Fruit fly (Drosophila melanogaster) whole organism, embryonic: Measurements from ENCODE around the gene Egfrap.

Source experiments
- ATbp ChIP-seq: fragments of 200-800 bp; sonication (Bioruptor generic); optimal IDR thresholded peaks from 2 replicates; lab custom pipeline; 2017; ENCODE audit warnings: missing biosample characterization, mild to moderate bottlenecking, missing genetic modification characterization, missing genetic modification reagents
- Asciz ChIP-seq: fragments of 200-800 bp; sonication (Bioruptor generic); optimal IDR thresholded peaks from 2 replicates; lab custom pipeline; 2017; ENCODE audit warnings: missing biosample characterization, mild to moderate bottlenecking, missing genetic modification characterization, missing genetic modification reagents
- CG12391 ChIP-seq: fragments of 200-800 bp; sonication (Bioruptor generic); optimal IDR thresholded peaks from 3 replicates; lab custom pipeline; 2018; ENCODE audit warnings: missing biosample characterization, mild to moderate bottlenecking, missing genetic modification characterization, moderate library complexity
- CG12942 ChIP-seq: fragments of 200-800 bp; sonication (Bioruptor generic); optimal IDR thresholded peaks from 3 replicates; lab custom pipeline; 2016; ENCODE audit warnings: missing biosample characterization, missing genetic modification characterization
- CG14710 ChIP-seq: fragments of 200-800 bp; sonication (Bioruptor generic); optimal IDR thresholded peaks from 3 replicates; lab custom pipeline; 2019; ENCODE audit warnings: missing biosample characterization, mild to moderate bottlenecking, missing genetic modification characterization, moderate library complexity
- CG14965 ChIP-seq: fragments of 200-800 bp; sonication (Bioruptor generic); optimal IDR thresholded peaks from 2 replicates; lab custom pipeline; 2016; ENCODE audit warnings: missing biosample characterization, missing genetic modification characterization, borderline replicate concordance
- CG1603 ChIP-seq: fragments of 200-800 bp; sonication (Bioruptor generic); optimal IDR thresholded peaks from 2 replicates; lab custom pipeline; 2019; ENCODE audit warnings: missing biosample characterization, mild to moderate bottlenecking, missing genetic modification characterization, moderate library complexity
- CG17829 ChIP-seq: fragments of 200-800 bp; optimal IDR thresholded peaks from 2 replicates; lab custom pipeline; 2019; ENCODE audit warnings: missing biosample characterization, mild to moderate bottlenecking, missing genetic modification characterization, moderate library complexity
- CG30020 ChIP-seq: fragments of 200-800 bp; optimal IDR thresholded peaks from 2 replicates; lab custom pipeline; 2019; ENCODE audit warnings: missing biosample characterization, mild to moderate bottlenecking, missing genetic modification characterization, moderate library complexity
- CG30431 ChIP-seq: fragments of 200-800 bp; sonication (Bioruptor generic); optimal IDR thresholded peaks from 2 replicates; lab custom pipeline; 2017; ENCODE audit warnings: missing biosample characterization, missing genetic modification characterization
- CG3065 ChIP-seq: fragments of 200-800 bp; sonication (Bioruptor generic); optimal IDR thresholded peaks from 2 replicates; lab custom pipeline; 2016; ENCODE audit warnings: missing biosample characterization, missing genetic modification characterization
- CG7372 ChIP-seq: fragments of 200-800 bp; sonication (Bioruptor generic); IDR thresholded peaks from 2 replicates; pipeline ENCODE4 v1.3.6; 2022; ENCODE audit warnings: missing biosample characterization, missing genetic modification characterization
- CG8290 ChIP-seq, 3 experiments: fragments of 200-800 bp; sonication (Bioruptor generic); optimal IDR thresholded peaks; 2 replicates each; lab custom pipeline; 2016 to 2019; ENCODE audit warnings: missing biosample characterization in 3 of 3, missing genetic modification characterization in 3 of 3, mild to moderate bottlenecking in 2 of 3, moderate library complexity in 1 of 3
- CG8388 ChIP-seq: fragments of 200-800 bp; sonication (Bioruptor generic); optimal IDR thresholded peaks from 2 replicates; lab custom pipeline; 2019; ENCODE audit warnings: missing biosample characterization, mild to moderate bottlenecking, missing genetic modification characterization, moderate library complexity
- CG9215 ChIP-seq: fragments of 200-800 bp; sonication (Bioruptor generic); IDR thresholded peaks from 2 replicates; pipeline ENCODE4 v1.3.6; 2022; ENCODE audit warnings: missing biosample characterization, missing genetic modification characterization
- Camta ChIP-seq: fragments of 200-800 bp; sonication (Bioruptor generic); optimal IDR thresholded peaks from 2 replicates; lab custom pipeline; 2016; ENCODE audit warnings: missing biosample characterization, missing genetic modification characterization
- D19A ChIP-seq: fragments of 200-800 bp; optimal IDR thresholded peaks from 3 replicates; lab custom pipeline; 2019; ENCODE audit warnings: missing biosample characterization, mild to moderate bottlenecking, missing genetic modification characterization, moderate library complexity
- Dek ChIP-seq: fragments of 200-800 bp; sonication (Bioruptor generic); optimal IDR thresholded peaks from 3 replicates; lab custom pipeline; 2019; ENCODE audit warnings: missing biosample characterization, mild to moderate bottlenecking, missing genetic modification characterization, moderate library complexity
- Dip3 ChIP-seq: fragments of 200-800 bp; sonication (Bioruptor generic); optimal IDR thresholded peaks from 3 replicates; lab custom pipeline; 2016; ENCODE audit warnings: missing biosample characterization, missing genetic modification characterization
- E2f1 ChIP-seq: fragments of 200-800 bp; sonication (Bioruptor generic); IDR thresholded peaks from 2 replicates; pipeline ENCODE4 v1.3.6; 2022; ENCODE audit warnings: missing biosample characterization, missing genetic modification characterization
- Hey ChIP-seq: fragments of 200-800 bp; sonication (Bioruptor generic); optimal IDR thresholded peaks from 3 replicates; lab custom pipeline; 2018; ENCODE audit warnings: missing biosample characterization, mild to moderate bottlenecking, missing genetic modification characterization
- MBD-R2 ChIP-seq: fragments of 200-800 bp; sonication (Bioruptor generic); IDR thresholded peaks from 2 replicates; pipeline ENCODE4 v1.3.6; 2022; ENCODE audit warnings: missing biosample characterization, missing genetic modification characterization
- Mrtf ChIP-seq: fragments of 200-800 bp; sonication (Bioruptor generic); IDR thresholded peaks from 3 replicates; pipeline ENCODE4 v1.3.6; 2022; ENCODE audit warnings: missing biosample characterization, missing genetic modification characterization
- NC2α ChIP-seq: fragments of 200-800 bp; sonication (Bioruptor generic); optimal IDR thresholded peaks from 2 replicates; lab custom pipeline; 2016; ENCODE audit warnings: missing biosample characterization, missing genetic modification characterization
- Neu2 ChIP-seq: fragments of 200-800 bp; sonication (Bioruptor generic); optimal IDR thresholded peaks from 3 replicates; lab custom pipeline; 2016; ENCODE audit warnings: missing biosample characterization, missing genetic modification characterization, borderline replicate concordance
- Sox100B ChIP-seq: fragments of 200-800 bp; sonication (Bioruptor generic); optimal IDR thresholded peaks from 3 replicates; lab custom pipeline; 2018; ENCODE audit warnings: missing biosample characterization, mild to moderate bottlenecking, missing genetic modification characterization
- Sry-β ChIP-seq: fragments of 200-800 bp; sonication (Bioruptor generic); optimal IDR thresholded peaks from 2 replicates; lab custom pipeline; 2018; ENCODE audit warnings: missing biosample characterization, mild to moderate bottlenecking, missing genetic modification characterization, moderate library complexity
- Ssrp ChIP-seq: fragments of 200-800 bp; sonication (Bioruptor generic); optimal IDR thresholded peaks from 2 replicates; lab custom pipeline; 2018; ENCODE audit warnings: missing biosample characterization, mild to moderate bottlenecking, missing genetic modification characterization, moderate library complexity
- TFAM ChIP-seq: fragments of 200-800 bp; sonication (Bioruptor generic); optimal IDR thresholded peaks from 2 replicates; lab custom pipeline; 2017; ENCODE audit warnings: missing biosample characterization, missing genetic modification characterization, inconsistent platforms
- Taf1 ChIP-seq: fragments of 200-800 bp; sonication (Bioruptor generic); IDR thresholded peaks from 2 replicates; pipeline ENCODE4 v1.3.6; 2022; ENCODE audit warnings: missing biosample characterization, missing genetic modification characterization
- cwo ChIP-seq: fragments of 200-800 bp; sonication (Bioruptor generic); optimal IDR thresholded peaks from 3 replicates; lab custom pipeline; 2017; ENCODE audit warnings: missing biosample characterization, missing genetic modification characterization, mild to moderate bottlenecking, moderate library complexity, missing genetic modification reagents
- dmrt99B ChIP-seq: fragments of 200-800 bp; sonication (Bioruptor generic); optimal IDR thresholded peaks from 2 replicates; lab custom pipeline; 2018; ENCODE audit warnings: missing biosample characterization, mild to moderate bottlenecking, missing genetic modification characterization, moderate library complexity
- gce ChIP-seq: fragments of 200-800 bp; sonication (Bioruptor generic); IDR thresholded peaks from 3 replicates; pipeline ENCODE4 v1.3.6; 2022; ENCODE audit warnings: missing biosample characterization, missing genetic modification characterization
- gcm ChIP-seq: fragments of 200-800 bp; sonication (Bioruptor generic); optimal IDR thresholded peaks from 2 replicates; lab custom pipeline; 2019; ENCODE audit warnings: missing biosample characterization, mild to moderate bottlenecking, missing genetic modification characterization, moderate library complexity
- gro ChIP-seq: fragments of 200-800 bp; sonication (Bioruptor generic); optimal IDR thresholded peaks from 2 replicates; lab custom pipeline; 2016; ENCODE audit warnings: missing biosample characterization, missing genetic modification characterization
- gsb-n ChIP-seq: fragments of 200-800 bp; sonication (Bioruptor generic); optimal IDR thresholded peaks from 3 replicates; lab custom pipeline; 2018; ENCODE audit warnings: missing biosample characterization, mild to moderate bottlenecking, missing genetic modification characterization
- hkb ChIP-seq, 2 experiments: fragments of 200-800 bp in 1 of 2; fragments of >200 bp in 1 of 2; sonication (Bioruptor generic) in 1 of 2; IDR thresholded peaks in 1 of 2; optimal IDR thresholded peaks in 1 of 2; 2 replicates each; pipeline versions ENCODE4 v1.3.6 to Lab custom; 2017 to 2022; ENCODE audit warnings: missing biosample characterization in 1 of 2, missing genetic modification characterization in 1 of 2
- ind ChIP-seq: fragments of 200-800 bp; sonication (Bioruptor generic); optimal IDR thresholded peaks from 3 replicates; lab custom pipeline; 2016; ENCODE audit warnings: missing biosample characterization, missing genetic modification characterization
- kay ChIP-seq: fragments of 200-800 bp; sonication (Bioruptor generic); optimal IDR thresholded peaks from 2 replicates; lab custom pipeline; 2016; ENCODE audit warnings: missing biosample characterization, missing genetic modification characterization
- lov ChIP-seq, 2 experiments: fragments of 200-800 bp in 1 of 2; fragments of >200 bp in 1 of 2; sonication (Bioruptor generic) in 1 of 2; IDR thresholded peaks in 1 of 2; optimal IDR thresholded peaks in 1 of 2; 2 replicates in 1 of 2; 3 replicates in 1 of 2; pipeline versions ENCODE4 v1.3.6 to Lab custom; 2017 to 2022; ENCODE audit warnings: missing biosample characterization in 1 of 2, missing genetic modification characterization in 1 of 2
- luna ChIP-seq: fragments of 200-800 bp; sonication (Bioruptor generic); optimal IDR thresholded peaks from 2 replicates; lab custom pipeline; 2016; ENCODE audit warnings: missing biosample characterization, missing genetic modification characterization
- otp ChIP-seq: fragments of 200-800 bp; sonication (Bioruptor generic); IDR thresholded peaks from 3 replicates; pipeline ENCODE4, ENCODE4 v1.3.6; 2022; ENCODE audit warnings: missing biosample characterization, missing genetic modification characterization
- pros ChIP-seq: fragments of 200-800 bp; sonication (Bioruptor generic); optimal IDR thresholded peaks from 3 replicates; lab custom pipeline; 2019; ENCODE audit warnings: missing biosample characterization, mild to moderate bottlenecking, missing genetic modification characterization, moderate library complexity
- pum ChIP-seq: fragments of 200-800 bp; sonication (Bioruptor generic); optimal IDR thresholded peaks from 2 replicates; lab custom pipeline; 2016; ENCODE audit warnings: missing biosample characterization, missing genetic modification characterization
- row ChIP-seq: fragments of 200-800 bp; sonication (Bioruptor generic); IDR thresholded peaks from 3 replicates; pipeline ENCODE4 v1.3.6; 2022; ENCODE audit warnings: missing biosample characterization, missing genetic modification characterization
- run ChIP-seq: fragments of 200-800 bp; sonication (Bioruptor generic); optimal IDR thresholded peaks from 3 replicates; lab custom pipeline; 2018; ENCODE audit warnings: missing biosample characterization, mild to moderate bottlenecking, missing genetic modification characterization
- sima ChIP-seq: fragments of 200-800 bp; sonication (Bioruptor generic); optimal IDR thresholded peaks from 2 replicates; lab custom pipeline; 2016; ENCODE audit warnings: missing biosample characterization, missing genetic modification characterization
- ssp ChIP-seq: fragments of 200-800 bp; sonication (Bioruptor generic); IDR thresholded peaks from 2 replicates; pipeline ENCODE4 v1.3.6; 2022; ENCODE audit warnings: missing biosample characterization, missing genetic modification characterization
- tll ChIP-seq, 2 experiments: fragments of 200-800 bp in 1 of 2; fragments of >200 bp in 1 of 2; sonication (Bioruptor generic) in 1 of 2; optimal IDR thresholded peaks; 2 replicates each; lab custom pipeline; 2017 to 2019; ENCODE audit warnings: missing biosample characterization in 2 of 2, missing genetic modification characterization in 2 of 2, mild to moderate bottlenecking in 1 of 2, moderate library complexity in 1 of 2
- wor ChIP-seq: fragments of 200-800 bp; sonication (Bioruptor generic); IDR thresholded peaks from 2 replicates; pipeline ENCODE4 v1.3.6; 2022; ENCODE audit warnings: missing biosample characterization, missing genetic modification characterization

Egfrap gene

dm6 chr3L:5952132-5952531 lies 1.7 kb upstream of the Egfrap start (continued):
- no peak for TF ChIP-seq ind (GFP tag; lab: Kevin White, UChicago)
- peak; percentile 54 for TF ChIP-seq D19A (tag; lab: Kevin White, UChicago)
- no peak for TF ChIP-seq wor (GFP tag; lab: Robert Waterston, UW)
- TF ChIP-seq Dip3 (GFP tag; lab: Kevin White, UChicago): no peak
- peak; percentile 52 for TF ChIP-seq CG12391 (tag; lab: Kevin White, UChicago)
- TF ChIP-seq Dek (tag; lab: Kevin White, UChicago): no peak
- TF ChIP-seq sima (GFP tag; lab: Kevin White, UChicago): no peak
- no peak for TF ChIP-seq Sry-β (GFP tag; lab: Kevin White, UChicago)
- TF ChIP-seq NC2α: no peak
- peak; percentile 26 for TF ChIP-seq Sox100B (GFP tag; lab: Kevin White, UChicago)
- no peak for TF ChIP-seq CG30431 (GFP tag; lab: Kevin White, UChicago)
- no peak for TF ChIP-seq CG30020
- no peak for TF ChIP-seq Camta (GFP tag; lab: Kevin White, UChicago)
- TF ChIP-seq ATbp (GFP tag; lab: Kevin White, UChicago): peak; percentile 36
- peak; percentile 58 for TF ChIP-seq CG1603 (tag; lab: Kevin White, UChicago)
- peak; percentile 63 for TF ChIP-seq CG8388
- no peak for TF ChIP-seq Taf1 (GFP tag; lab: Robert Waterston, UW)
- TF ChIP-seq gcm (GFP tag; lab: Kevin White, UChicago): peak; percentile 23
- no peak for TF ChIP-seq cwo (GFP tag; lab: Kevin White, UChicago)
- TF ChIP-seq CG7372: no peak
- no peak for TF ChIP-seq pros (GFP tag; lab: Kevin White, UChicago)
- peak; percentile 62 for TF ChIP-seq dmrt99B (tag; lab: Kevin White, UChicago)
- TF ChIP-seq gro: no peak
- peak; percentile 40 for TF ChIP-seq Asciz
- TF ChIP-seq tll (GFP tag; optimal IDR thresholded peaks at IDR 0.05; lab: Kevin White, UChicago): peak in 1 of 2 experiments; percentile 53
- TF ChIP-seq pum: no peak
- peak; percentile 53 for TF ChIP-seq row
- peak; percentile 52 for TF ChIP-seq CG17829 (tag; lab: Kevin White, UChicago)
- TF ChIP-seq hkb (optimal IDR thresholded peaks at IDR 0.05; lab: Kevin White, UChicago): no peak
- peak; percentile 29; the same call in 1 of the 2 replicates for TF ChIP-seq hkb (GFP tag; IDR thresholded peaks at IDR 0.05; lab: Robert Waterston, UW)
- TF ChIP-seq Neu2 (GFP tag; lab: Kevin White, UChicago): no peak
- TF ChIP-seq lov (optimal IDR thresholded peaks at IDR 0.05; lab: Kevin White, UChicago): no peak
- TF ChIP-seq lov (GFP tag; IDR thresholded peaks at IDR 0.05; lab: Robert Waterston, UW): no peak
- 0 out of 2 replicates have a peak, but pooled peaks have one; percentile 23 for TF ChIP-seq ssp (GFP tag; lab: Robert Waterston, UW)
- peak; percentile 43 for TF ChIP-seq gsb-n (tag; lab: Kevin White, UChicago)
- TF ChIP-seq CG3065 (GFP tag; lab: Kevin White, UChicago): no peak
- TF ChIP-seq Mrtf (GFP tag; lab: Robert Waterston, UW): no peak
- no peak for TF ChIP-seq CG9215 (GFP tag; lab: Robert Waterston, UW)
- TF ChIP-seq Hey: no peak
- peak; percentile 64 for TF ChIP-seq CG14710
- TF ChIP-seq MBD-R2 (GFP tag; lab: Robert Waterston, UW): no peak
- TF ChIP-seq TFAM: no peak
- no peak for TF ChIP-seq luna (GFP tag; lab: Kevin White, UChicago)
- no peak for TF ChIP-seq CG14965 (GFP tag; lab: Kevin White, UChicago)
- no peak for TF ChIP-seq otp (GFP tag; lab: Robert Waterston, UW)
- no peak for TF ChIP-seq CG8290 (GFP tag; optimal IDR thresholded peaks at IDR 0.05; lab: Kevin White, UChicago)
- no peak for TF ChIP-seq CG8290 (tag; optimal IDR thresholded peaks at IDR 0.05; lab: Kevin White, UChicago)
- no peak for TF ChIP-seq run
- no peak for TF ChIP-seq E2f1
- no peak for TF ChIP-seq gce (GFP tag; lab: Robert Waterston, UW)
- TF ChIP-seq Ssrp (tag; lab: Kevin White, UChicago): peak; percentile 48
- no peak for TF ChIP-seq kay (GFP tag; lab: Kevin White, UChicago)
- TF ChIP-seq CG12942 (GFP tag; lab: Kevin White, UChicago): no peak
